Worm (Caenorhabditis elegans) whole organism, midembryonic: ENCODE data around the gene K02A6.3.

Experiments
- T22C8.4 ChIP-seq: fragments of 200-800 bp; sonication (Bioruptor generic); IDR thresholded peaks from 2 replicates; pipeline ENCODE4 v1.3.6; 2022; ENCODE audit warnings: missing genetic modification characterization, missing compliant biosample characterization
- cog-1 ChIP-seq: sonication (generic microtip); optimal IDR thresholded peaks from 2 replicates; lab custom pipeline; 2016; ENCODE audit warnings: missing genetic modification characterization, missing compliant biosample characterization
- flt-1 ChIP-seq: fragments of 200-800 bp; sonication (Bioruptor generic); IDR thresholded peaks from 2 replicates; pipeline ENCODE4 v1.3.6; 2022; ENCODE audit warnings: missing genetic modification characterization, missing compliant biosample characterization
- klf-2 ChIP-seq: fragments of 200-800 bp; sonication (Bioruptor generic); conservative IDR thresholded peaks from 2 replicates; pipeline ENCODE4 v1.3.6; 2022; ENCODE audit warnings: missing genetic modification reagents, missing genetic modification characterization, missing compliant biosample characterization
- med-1 ChIP-seq: sonication (generic microtip); optimal IDR thresholded peaks from 2 replicates; lab custom pipeline; 2017; ENCODE audit warnings: missing genetic modification characterization, mild to moderate bottlenecking, missing compliant biosample characterization, antibody characterized with exemption, missing genetic modification reagents; ENCODE audit not compliant: insufficient read depth
- ref-1 ChIP-seq: fragments of 200-800 bp; sonication (Bioruptor generic); conservative IDR thresholded peaks from 2 replicates; pipeline ENCODE4 v1.3.6; 2022; ENCODE audit warnings: missing genetic modification reagents, missing genetic modification characterization, missing compliant biosample characterization
- ztf-23 ChIP-seq: fragments of 200-800 bp; sonication (Bioruptor generic); IDR thresholded peaks from 2 replicates; pipeline ENCODE4 v1.3.6; 2022; ENCODE audit warnings: missing genetic modification reagents, missing genetic modification characterization, missing compliant biosample characterization
- ztf-29 ChIP-seq: fragments of 200-800 bp; sonication (Bioruptor generic); IDR thresholded peaks from 2 replicates; pipeline ENCODE4 v1.3.6; 2022; ENCODE audit warnings: missing genetic modification reagents, missing genetic modification characterization, missing compliant biosample characterization

- TF ChIP-seq cog-1 (tag; lab: Kevin White, UChicago) (no peak), ztf-29 (GFP tag; lab: Robert Waterston, UW) (no peak), flt-1 (GFP tag; lab: Robert Waterston, UW) (no peak), ref-1 (GFP tag; lab: Robert Waterston, UW) (no peak), med-1 (GFP tag; lab: Kevin White, UChicago) (no peak), ztf-23 (GFP tag; lab: Robert Waterston, UW) (no peak), klf-2 (GFP tag; lab: Robert Waterston, UW) (no peak), T22C8.4 (no peak)
Measured at ce11 chrX:8193213-8193612, 38.5 kb downstream of the K02A6.3 start.
